Worm (Caenorhabditis elegans) whole organism, early embryonic: ENCODE measurements around the gene ZK1067.4.

Source experiments
- B0310.2 ChIP-seq: sonication (generic microtip); optimal IDR thresholded peaks from 2 replicates; lab custom pipeline; 2016; ENCODE audit warnings: mild to moderate bottlenecking, missing genetic modification characterization, missing compliant biosample characterization
- F13C5.2 ChIP-seq: sonication (generic microtip); optimal IDR thresholded peaks from 2 replicates; lab custom pipeline; 2017; ENCODE audit warnings: mild to moderate bottlenecking, missing genetic modification characterization, inconsistent platforms, missing compliant biosample characterization
- ama-1 ChIP-seq: fragments of 150-350 bp; optimal IDR thresholded peaks from 2 replicates; lab custom pipeline; 2014
- hmbx-1 ChIP-seq: sonication (generic microtip); optimal IDR thresholded peaks from 2 replicates; lab custom pipeline; 2016; ENCODE audit warnings: mild to moderate bottlenecking, missing genetic modification characterization, missing compliant biosample characterization

- TF ChIP-seq hmbx-1, result no peak
- TF ChIP-seq ama-1, result no peak
- TF ChIP-seq F13C5.2 (tag; lab: Kevin White, UChicago), result no peak
- TF ChIP-seq B0310.2 (tag; lab: Kevin White, UChicago), result no peak
These were observed at the start of gene ZK1067.4 for ce11 chrII:9210076-9210475.
